Fruit fly (Drosophila melanogaster): ENCODE measurements around the gene CG7542.

The CG7542 gene

dm6 chr3L:17506005-17506760 is 43.4 kb upstream of the CG7542 start (continued):
- TF ChIP-seq ss (GFP tag; optimal IDR thresholded peaks at IDR 0.05): no peak
- no peak for TF ChIP-seq CG6163 (GFP tag; IDR thresholded peaks at IDR 0.05)
- TF ChIP-seq CG1621 (tag; optimal IDR thresholded peaks at IDR 0.05): no peak
- peak; percentile 63 for TF ChIP-seq acj6 (GFP tag; optimal IDR thresholded peaks at IDR 0.05)
- TF ChIP-seq CG3919 (GFP tag; optimal IDR thresholded peaks at IDR 0.05): peak; percentile 55
- peak; percentile 56 for TF ChIP-seq CG8632 (GFP tag; optimal IDR thresholded peaks at IDR 0.05)
- peak; percentile 81 for TF ChIP-seq svp (GFP tag)
- no peak for TF ChIP-seq CG11294 (GFP tag; IDR thresholded peaks at IDR 0.05)
- TF ChIP-seq CG31627 (GFP tag; optimal IDR thresholded peaks at IDR 0.05): peak; percentile 32
- no peak for TF ChIP-seq Blimp-1 (GFP tag; optimal IDR thresholded peaks at IDR 0.05)
- peak; percentile 43 for TF ChIP-seq cyc (GFP tag; optimal IDR thresholded peaks at IDR 0.05)
- peak; percentile 44 for TF ChIP-seq Ets96B (tag; optimal IDR thresholded peaks at IDR 0.05)
- peak; percentile 39 for TF ChIP-seq Sox14 (GFP tag; optimal IDR thresholded peaks at IDR 0.05)
- TF ChIP-seq Hr4 (GFP tag; optimal IDR thresholded peaks at IDR 0.05): peak; percentile 46
- TF ChIP-seq CG11902 (GFP tag; optimal IDR thresholded peaks at IDR 0.05): no peak

- TF ChIP-seq CG6792 (GFP tag; optimal IDR thresholded peaks at IDR 0.05) (no peak), CG4318 (GFP tag; optimal IDR thresholded peaks at IDR 0.05) (no peak), achi (GFP tag; optimal IDR thresholded peaks at IDR 0.05) (no peak), dac (GFP tag; optimal IDR thresholded peaks at IDR 0.05) (no peak), Gug (GFP tag; IDR thresholded peaks at IDR 0.05) (0 out of 2 replicates have a peak, but pooled peaks have one; percentile 15), CG16779 (tag; optimal IDR thresholded peaks at IDR 0.05) (no peak), Sox102F (GFP tag; optimal IDR thresholded peaks at IDR 0.05) (no peak), fd85E (GFP tag; optimal IDR thresholded peaks at IDR 0.05) (no peak), CG6854 (GFP tag; optimal IDR thresholded peaks at IDR 0.05) (no peak), Eip93F (GFP tag; optimal IDR thresholded peaks at IDR 0.05) (no peak), CG6276 (GFP tag; optimal IDR thresholded peaks at IDR 0.05) (no peak), Ets21C (GFP tag; optimal IDR thresholded peaks at IDR 0.05) (no peak), Hr39 (GFP tag; optimal IDR thresholded peaks at IDR 0.05) (peak; percentile 24), fd59A (GFP tag; optimal IDR thresholded peaks at IDR 0.05) (no peak), CG6808 (GFP tag; optimal IDR thresholded peaks at IDR 0.05) (no peak), pdm3 (GFP tag; optimal IDR thresholded peaks at IDR 0.05) (peak; percentile 13), topi (GFP tag; optimal IDR thresholded peaks at IDR 0.05) (peak; percentile 4), acj6 (GFP tag; optimal IDR thresholded peaks at IDR 0.05) (peak; percentile 3), CG10631 (GFP tag; optimal IDR thresholded peaks at IDR 0.05) (no peak), Smox (GFP tag; optimal IDR thresholded peaks at IDR 0.05) (peak; percentile 22), CG8119 (GFP tag; IDR thresholded peaks at IDR 0.05) (0 out of 3 replicates have a peak, but pooled peaks have one; percentile 23), salr (GFP tag; optimal IDR thresholded peaks at IDR 0.05) (no peak), vri (GFP tag; optimal IDR thresholded peaks at IDR 0.05) (peak; percentile 31), CG1621 (tag; optimal IDR thresholded peaks at IDR 0.05) (no peak), fkh (GFP tag; optimal IDR thresholded peaks at IDR 0.05) (no peak), Sox15 (GFP tag; optimal IDR thresholded peaks at IDR 0.05) (no peak), dsx (GFP tag; optimal IDR thresholded peaks at IDR 0.05; ENCODE audit: poor library complexity, severe bottlenecking) (no peak), lz (GFP tag; optimal IDR thresholded peaks at IDR 0.05) (peak; percentile 16), Met (GFP tag; optimal IDR thresholded peaks at IDR 0.05) (no peak), Sox14 (GFP tag; optimal IDR thresholded peaks at IDR 0.05) (peak; percentile 2), CG31627 (GFP tag; optimal IDR thresholded peaks at IDR 0.05) (peak; percentile 11), Ets96B (tag; optimal IDR thresholded peaks at IDR 0.05) (peak; percentile 11), CG7368 (GFP tag; optimal IDR thresholded peaks at IDR 0.05) (no peak), CG10669 (GFP tag; optimal IDR thresholded peaks at IDR 0.05) (no peak), svp (GFP tag) (peak; percentile 50), CG32006 (GFP tag; optimal IDR thresholded peaks at IDR 0.05) (peak; percentile 58), CG6163 (GFP tag; IDR thresholded peaks at IDR 0.05) (0 out of 3 replicates have a peak, but pooled peaks have one; percentile 13), Hr4 (GFP tag; optimal IDR thresholded peaks at IDR 0.05) (peak; percentile 27), CG15336 (GFP tag; IDR thresholded peaks at IDR 0.05) (no peak), CG3919 (GFP tag; optimal IDR thresholded peaks at IDR 0.05) (no peak), cyc (GFP tag; optimal IDR thresholded peaks at IDR 0.05) (no peak), eg (GFP tag; IDR thresholded peaks at IDR 0.05) (no peak)
These were observed 42.8 kb upstream of the CG7542 start for dm6 chr3L:17506830-17507229.
